Worm (Caenorhabditis elegans) whole organism, midembryonic: ENCODE measurements around the gene K02E11.3.
"Not testable (repeated sequence)": the region's sequence is repeated elsewhere in the genome, so short reads cannot be mapped to it uniquely, and the experiment has no call there.

Source experiments
- T22C8.4 ChIP-seq: fragments of 200-800 bp; sonication (Bioruptor generic); IDR thresholded peaks from 2 replicates; pipeline ENCODE4 v1.3.6; 2022; ENCODE audit warnings: missing genetic modification characterization, missing compliant biosample characterization
- cog-1 ChIP-seq: sonication (generic microtip); optimal IDR thresholded peaks from 2 replicates; lab custom pipeline; 2016; ENCODE audit warnings: missing genetic modification characterization, missing compliant biosample characterization
- flt-1 ChIP-seq: fragments of 200-800 bp; sonication (Bioruptor generic); IDR thresholded peaks from 2 replicates; pipeline ENCODE4 v1.3.6; 2022; ENCODE audit warnings: missing genetic modification characterization, missing compliant biosample characterization
- klf-2 ChIP-seq: fragments of 200-800 bp; sonication (Bioruptor generic); conservative IDR thresholded peaks from 2 replicates; pipeline ENCODE4 v1.3.6; 2022; ENCODE audit warnings: missing genetic modification reagents, missing genetic modification characterization, missing compliant biosample characterization
- med-1 ChIP-seq: sonication (generic microtip); optimal IDR thresholded peaks from 2 replicates; lab custom pipeline; 2017; ENCODE audit warnings: missing genetic modification characterization, mild to moderate bottlenecking, missing compliant biosample characterization, antibody characterized with exemption, missing genetic modification reagents; ENCODE audit not compliant: insufficient read depth
- ref-1 ChIP-seq: fragments of 200-800 bp; sonication (Bioruptor generic); conservative IDR thresholded peaks from 2 replicates; pipeline ENCODE4 v1.3.6; 2022; ENCODE audit warnings: missing genetic modification reagents, missing genetic modification characterization, missing compliant biosample characterization
- tab-1 ChIP-seq: fragments of 200-800 bp; sonication (Bioruptor generic); IDR thresholded peaks from 2 replicates; pipeline ENCODE4 v1.3.6; 2022; ENCODE audit warnings: missing genetic modification characterization, missing compliant biosample characterization
- ztf-23 ChIP-seq: fragments of 200-800 bp; sonication (Bioruptor generic); IDR thresholded peaks from 2 replicates; pipeline ENCODE4 v1.3.6; 2022; ENCODE audit warnings: missing genetic modification reagents, missing genetic modification characterization, missing compliant biosample characterization
- ztf-29 ChIP-seq: fragments of 200-800 bp; sonication (Bioruptor generic); IDR thresholded peaks from 2 replicates; pipeline ENCODE4 v1.3.6; 2022; ENCODE audit warnings: missing genetic modification reagents, missing genetic modification characterization, missing compliant biosample characterization

Gene K02E11.3

ce11 chrV:14274268-14274667 lies 27.6 kb upstream of the K02E11.3 start, which contains the start of gene F40G12.7:
TSS of gene F40G12.7 (plus strand) at chrV:14274568.
- TF ChIP-seq cog-1 (tag; lab: Kevin White, UChicago); tab-1; ztf-23 (GFP tag; lab: Robert Waterston, UW): not testable (repeated sequence)

ce11 chrV:14273019-14273418 lies 26.4 kb upstream of the K02E11.3 start, which contains the start of gene F40G12.6:
TSS of gene F40G12.6 (minus strand) at chrV:14273119.
- TF ChIP-seq ref-1 = no peak
- TF ChIP-seq flt-1 = no peak
- no peak for TF ChIP-seq T22C8.4
- TF ChIP-seq cog-1 (tag; lab: Kevin White, UChicago) = no peak
- no peak for TF ChIP-seq tab-1
- TF ChIP-seq med-1 (GFP tag; lab: Kevin White, UChicago) = no peak
- TF ChIP-seq ztf-29 (GFP tag; lab: Robert Waterston, UW) = no peak
- TF ChIP-seq ztf-23 (GFP tag; lab: Robert Waterston, UW) = no peak
- TF ChIP-seq klf-2 (GFP tag; lab: Robert Waterston, UW) = no peak

DNA sequence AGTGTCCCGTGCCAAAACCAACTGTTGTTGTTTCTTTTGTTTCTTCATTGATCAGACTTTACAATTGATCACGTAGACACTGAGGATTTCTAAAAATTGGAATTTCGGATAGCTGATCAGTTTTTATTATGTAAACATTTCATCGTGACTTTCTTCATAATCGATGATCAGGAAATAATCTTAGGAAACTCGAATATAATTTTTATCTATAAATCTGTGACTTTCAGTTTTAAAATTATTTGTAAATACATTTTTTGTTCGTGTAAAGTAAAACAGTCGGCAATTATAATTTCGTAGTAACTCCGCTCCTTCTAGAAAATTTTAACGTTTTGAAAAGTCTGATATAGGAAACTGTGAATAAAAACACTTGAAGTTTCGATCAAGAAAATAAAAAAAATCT lies 24.1 kb upstream of the K02E11.3 start, which contains the start of gene F40G12.5:
F40G12.5 (minus strand) TSS at position 101 of the 400 bp plus-strand sequence.
- TF ChIP-seq med-1 (GFP tag; lab: Kevin White, UChicago) = no peak
- TF ChIP-seq ztf-29 (GFP tag; lab: Robert Waterston, UW) = no peak
- TF ChIP-seq klf-2 (GFP tag; lab: Robert Waterston, UW) = no peak
- TF ChIP-seq ztf-23 (GFP tag; lab: Robert Waterston, UW) = no peak

ce11 chrV:14268616-14269015 lies 22.0 kb upstream of the K02E11.3 start, which contains the start of gene F40G12.4:
TSS of gene F40G12.4 (minus strand) at chrV:14268716.
- no peak for TF ChIP-seq ztf-29 (GFP tag; lab: Robert Waterston, UW)

ce11 chrV:14267326-14267942 lies 20.8 kb upstream of the K02E11.3 start:
- TF ChIP-seq ztf-23 (GFP tag; lab: Robert Waterston, UW) = no peak
- TF ChIP-seq klf-2 (GFP tag; lab: Robert Waterston, UW) = no peak

- no peak for TF ChIP-seq ztf-23 (GFP tag; lab: Robert Waterston, UW)
- TF ChIP-seq ref-1 = no peak
- TF ChIP-seq ztf-29 (GFP tag; lab: Robert Waterston, UW) = no peak
- TF ChIP-seq flt-1 = no peak
- no peak for TF ChIP-seq klf-2 (GFP tag; lab: Robert Waterston, UW)
- no peak for TF ChIP-seq tab-1
- no peak for TF ChIP-seq cog-1 (tag; lab: Kevin White, UChicago)
- TF ChIP-seq med-1 (GFP tag; lab: Kevin White, UChicago) = no peak
- TF ChIP-seq T22C8.4 = no peak
Observed at ce11 chrV:14260831-14261230, 14.2 kb upstream of the K02E11.3 start, which contains the start of gene F40G12.2. TSS of gene F40G12.2 (minus strand) at chrV:14260931.

- TF ChIP-seq ref-1 (no peak), flt-1 (no peak), klf-2 (GFP tag; lab: Robert Waterston, UW) (no peak), med-1 (GFP tag; lab: Kevin White, UChicago) (no peak), ztf-29 (GFP tag; lab: Robert Waterston, UW) (no peak)
Observed at ce11 chrV:14256813-14257212, 10.2 kb upstream of the K02E11.3 start, which contains the start of gene sre-8. TSS of gene sre-8 (plus strand) at chrV:14257113.

DNA sequence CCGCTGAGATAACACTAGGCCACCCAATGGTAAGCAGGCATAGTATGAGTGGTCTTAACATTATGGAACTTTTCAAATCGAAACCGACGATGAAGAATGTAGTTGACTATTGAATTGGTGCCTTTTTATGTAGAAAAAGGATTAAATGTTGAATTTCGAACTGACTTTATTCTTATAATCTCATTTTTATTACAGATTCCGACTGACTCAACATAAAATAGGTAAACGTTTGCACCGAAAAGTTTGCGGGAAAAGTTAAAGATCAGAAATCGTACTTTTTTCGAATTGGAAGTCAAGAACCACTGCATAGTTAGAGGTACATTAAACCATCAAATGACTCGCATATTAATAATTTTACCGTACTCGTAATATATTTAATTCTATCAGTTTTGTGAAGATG lies 7.6 kb upstream of the K02E11.3 start, which contains the start of gene K02E11.7:
K02E11.7 (minus strand) TSS at position 101 of the 400 bp plus-strand sequence.
- TF ChIP-seq ztf-23 (GFP tag; lab: Robert Waterston, UW) = no peak
- no peak for TF ChIP-seq klf-2 (GFP tag; lab: Robert Waterston, UW)
- TF ChIP-seq flt-1 = no peak
- no peak for TF ChIP-seq tab-1
- no peak for TF ChIP-seq med-1 (GFP tag; lab: Kevin White, UChicago)
- no peak for TF ChIP-seq cog-1 (tag; lab: Kevin White, UChicago)
- no peak for TF ChIP-seq ref-1
- no peak for TF ChIP-seq ztf-29 (GFP tag; lab: Robert Waterston, UW)
- TF ChIP-seq T22C8.4 = no peak

ce11 chrV:14252025-14252424 lies 5.4 kb upstream of the K02E11.3 start, which contains the start of gene K02E11.5:
TSS of gene K02E11.5 (plus strand) at chrV:14252325.
- TF ChIP-seq med-1 (GFP tag; lab: Kevin White, UChicago) (no peak), cog-1 (tag; lab: Kevin White, UChicago) (no peak), ztf-23 (GFP tag; lab: Robert Waterston, UW) (no peak), klf-2 (GFP tag; lab: Robert Waterston, UW) (no peak), flt-1 (no peak), ztf-29 (GFP tag; lab: Robert Waterston, UW) (no peak), tab-1 (no peak), T22C8.4 (no peak), ref-1 (no peak)

DNA sequence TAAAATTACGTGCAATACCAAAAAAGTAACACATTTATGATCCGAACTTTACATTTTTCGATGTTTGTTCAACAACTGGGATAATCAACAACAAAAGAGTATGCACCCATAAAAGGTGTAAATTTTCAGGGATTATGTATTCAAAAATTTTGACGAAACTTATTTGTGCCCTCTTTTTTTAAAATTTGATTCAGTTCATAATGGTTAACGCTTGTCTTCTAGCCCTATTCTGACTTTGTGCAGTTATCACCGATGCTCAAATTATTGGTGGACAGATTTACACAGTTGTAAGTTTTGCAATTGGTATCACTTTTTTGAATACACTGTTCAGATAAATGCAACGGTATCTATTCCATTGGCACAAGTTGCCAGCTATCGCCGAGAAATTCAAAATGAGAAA lies 2.0 kb upstream of the K02E11.3 start, which contains the start of gene K02E11.6:
K02E11.6 (plus strand) TSS at position 149 of the 400 bp plus-strand sequence.
- TF ChIP-seq flt-1 (no peak), ztf-29 (GFP tag; lab: Robert Waterston, UW) (no peak), cog-1 (tag; lab: Kevin White, UChicago) (no peak)

ce11 chrV:14248025-14248424 lies 1.4 kb upstream of the K02E11.3 start, which contains the start of gene K02E11.4:
TSS of gene K02E11.4 (minus strand) at chrV:14248125.
- no peak for TF ChIP-seq flt-1
- TF ChIP-seq med-1 (GFP tag; lab: Kevin White, UChicago) = no peak
- TF ChIP-seq T22C8.4 = no peak
- TF ChIP-seq ref-1 = no peak
- TF ChIP-seq tab-1 = no peak
- TF ChIP-seq cog-1 (tag; lab: Kevin White, UChicago) = no peak
- no peak for TF ChIP-seq klf-2 (GFP tag; lab: Robert Waterston, UW)
- TF ChIP-seq ztf-29 (GFP tag; lab: Robert Waterston, UW) = no peak
- TF ChIP-seq ztf-23 (GFP tag; lab: Robert Waterston, UW) = no peak
